Worm (Caenorhabditis elegans) whole organism, early embryonic: Measurements from ENCODE around the gene T21B4.15.

Experiments used
- B0310.2 ChIP-seq: sonication (generic microtip); optimal IDR thresholded peaks from 2 replicates; lab custom pipeline; 2016; ENCODE audit warnings: mild to moderate bottlenecking, missing genetic modification characterization, missing compliant biosample characterization
- F13C5.2 ChIP-seq: sonication (generic microtip); optimal IDR thresholded peaks from 2 replicates; lab custom pipeline; 2017; ENCODE audit warnings: mild to moderate bottlenecking, missing genetic modification characterization, inconsistent platforms, missing compliant biosample characterization
- aly-1 ChIP-seq: sonication (generic microtip); optimal IDR thresholded peaks from 2 replicates; lab custom pipeline; 2016; ENCODE audit warnings: missing genetic modification characterization, missing compliant biosample characterization
- ama-1 ChIP-seq: fragments of 150-350 bp; optimal IDR thresholded peaks from 2 replicates; lab custom pipeline; 2014
- ceh-13 ChIP-seq: fragments of 200-800 bp; sonication (Bioruptor generic); optimal IDR thresholded peaks from 2 replicates; lab custom pipeline; 2018; ENCODE audit warnings: mild to moderate bottlenecking, missing genetic modification characterization, missing compliant biosample characterization
- ceh-36 ChIP-seq: sonication (generic microtip); optimal IDR thresholded peaks from 2 replicates; lab custom pipeline; 2016; ENCODE audit warnings: missing genetic modification characterization, inconsistent platforms, missing compliant biosample characterization
- flt-1 ChIP-seq: fragments of 200-800 bp; sonication (Bioruptor generic); IDR thresholded peaks from 2 replicates; pipeline ENCODE4 v1.3.6; 2022; ENCODE audit warnings: missing genetic modification characterization, missing compliant biosample characterization
- hmg-4 ChIP-seq: fragments of 200-800 bp; sonication (Bioruptor generic); optimal IDR thresholded peaks from 2 replicates; lab custom pipeline; 2018; ENCODE audit warnings: mild to moderate bottlenecking, missing genetic modification characterization, missing compliant biosample characterization
- hnd-1 ChIP-seq: sonication (generic microtip); optimal IDR thresholded peaks from 2 replicates; lab custom pipeline; 2016; ENCODE audit warnings: missing genetic modification characterization, missing compliant biosample characterization
- pes-1 ChIP-seq: fragments of 200-800 bp; sonication (Bioruptor generic); IDR thresholded peaks from 2 replicates; pipeline ENCODE4 v1.3.6; 2022; ENCODE audit warnings: missing genetic modification reagents, missing genetic modification characterization, missing compliant biosample characterization
- sea-1 ChIP-seq: fragments of 200-800 bp; sonication (Bioruptor generic); conservative IDR thresholded peaks from 2 replicates; pipeline ENCODE4 v1.3.6; 2022; ENCODE audit warnings: missing genetic modification characterization, missing compliant biosample characterization
- tbx-11 ChIP-seq: fragments of 200-800 bp; sonication (Bioruptor generic); IDR thresholded peaks from 2 replicates; pipeline ENCODE4 v1.3.6; 2022; ENCODE audit warnings: missing genetic modification characterization, missing compliant biosample characterization
- tbx-37 ChIP-seq: fragments of 200-800 bp; sonication (Bioruptor generic); conservative IDR thresholded peaks from 2 replicates; pipeline ENCODE4 v1.3.6; 2022; ENCODE audit warnings: missing genetic modification reagents, missing genetic modification characterization, missing compliant biosample characterization
- tra-4 ChIP-seq: sonication (generic microtip); optimal IDR thresholded peaks from 2 replicates; lab custom pipeline; 2017; ENCODE audit warnings: missing genetic modification characterization, missing compliant biosample characterization

- TF ChIP-seq aly-1 (no peak), ama-1 (lab: Kevin White, UChicago) (no peak), tbx-11 (GFP tag; lab: Robert Waterston, UW) (no peak), tra-4 (tag; lab: Kevin White, UChicago) (no peak), ceh-13 (GFP tag; lab: Kevin White, UChicago) (no peak), flt-1 (GFP tag; lab: Robert Waterston, UW) (no peak), F13C5.2 (no peak), pes-1 (GFP tag; lab: Robert Waterston, UW) (no peak), hnd-1 (tag; lab: Kevin White, UChicago) (no peak), ceh-36 (tag; lab: Kevin White, UChicago) (no peak), hmg-4 (GFP tag; lab: Kevin White, UChicago) (no peak), sea-1 (no peak), tbx-37 (GFP tag; lab: Robert Waterston, UW) (no peak), B0310.2 (no peak)
Observed at ce11 chrII:12448241-12448640, 41.8 kb upstream of the T21B4.15 start, which contains the start of gene srh-27.
